Worm (Caenorhabditis elegans) whole organism, mixed stage, embryonic: Measurements from ENCODE around the gene C27A7.3.

Experiments used
- M03D4.4 ChIP-seq: sonication (generic microtip); optimal IDR thresholded peaks from 2 replicates; lab custom pipeline; 2017; ENCODE audit warnings: mild to moderate bottlenecking, missing genetic modification characterization, missing compliant biosample characterization
- bed-3 ChIP-seq: fragments of 200-800 bp; sonication (Bioruptor generic); optimal IDR thresholded peaks from 3 replicates; lab custom pipeline; 2018; ENCODE audit warnings: mild to moderate bottlenecking, missing genetic modification characterization, moderate library complexity, missing compliant biosample characterization
- blmp-1 ChIP-seq: fragments of 150-350 bp; optimal IDR thresholded peaks from 2 replicates; lab custom pipeline; 2014; ENCODE audit warnings: missing biosample characterization, missing genetic modification characterization
- ceh-39 ChIP-seq: fragments of 150-350 bp; optimal IDR thresholded peaks from 2 replicates; lab custom pipeline; 2014; ENCODE audit warnings: missing biosample characterization, missing genetic modification characterization
- ceh-43 ChIP-seq: fragments of 200-800 bp; sonication (Bioruptor generic); optimal IDR thresholded peaks from 2 replicates; lab custom pipeline; 2018; ENCODE audit warnings: mild to moderate bottlenecking, missing genetic modification characterization, moderate library complexity, missing compliant biosample characterization
- ceh-83 ChIP-seq: fragments of 200-800 bp; sonication (Bioruptor generic); optimal IDR thresholded peaks from 2 replicates; lab custom pipeline; 2018; ENCODE audit warnings: mild to moderate bottlenecking, missing genetic modification characterization, missing compliant biosample characterization
- ces-1 ChIP-seq: fragments of 150-350 bp; optimal IDR thresholded peaks from 2 replicates; lab custom pipeline; 2014; ENCODE audit warnings: missing biosample characterization, missing genetic modification reagents, missing genetic modification characterization
- drap-1 ChIP-seq: fragments of 200-800 bp; sonication (Bioruptor generic); optimal IDR thresholded peaks from 3 replicates; lab custom pipeline; 2018; ENCODE audit warnings: mild to moderate bottlenecking, missing genetic modification characterization, missing compliant biosample characterization
- elt-1 ChIP-seq: sonication (generic microtip); optimal IDR thresholded peaks from 2 replicates; lab custom pipeline; 2017; ENCODE audit warnings: missing genetic modification characterization, mild to moderate bottlenecking, missing compliant biosample characterization, antibody characterized with exemption, moderate library complexity, borderline replicate concordance; ENCODE audit not compliant: insufficient read depth
- elt-3 ChIP-seq: fragments of 150-350 bp; optimal IDR thresholded peaks from 2 replicates; lab custom pipeline; 2014; ENCODE audit warnings: missing biosample characterization, missing genetic modification characterization
- flh-1 ChIP-seq: fragments of 200-800 bp; sonication (Bioruptor generic); optimal IDR thresholded peaks from 2 replicates; lab custom pipeline; 2018; ENCODE audit warnings: mild to moderate bottlenecking, missing genetic modification characterization, moderate library complexity, missing compliant biosample characterization
- ham-2 ChIP-seq: fragments of 200-800 bp; sonication (Bioruptor generic); optimal IDR thresholded peaks from 2 replicates; lab custom pipeline; 2018; ENCODE audit warnings: mild to moderate bottlenecking, missing genetic modification characterization, missing compliant biosample characterization
- hlh-1 ChIP-seq: fragments of 150-350 bp; optimal IDR thresholded peaks from 2 replicates; lab custom pipeline; 2014; ENCODE audit warnings: missing biosample characterization, missing genetic modification reagents, missing genetic modification characterization
- lin-13 ChIP-seq: fragments of 150-350 bp; optimal IDR thresholded peaks from 2 replicates; lab custom pipeline; 2014; ENCODE audit warnings: missing biosample characterization, missing genetic modification characterization
- lin-32 ChIP-seq: fragments of 200-800 bp; sonication (Bioruptor generic); optimal IDR thresholded peaks from 2 replicates; lab custom pipeline; 2018; ENCODE audit warnings: mild to moderate bottlenecking, missing genetic modification characterization, missing compliant biosample characterization
- lsy-2 ChIP-seq: fragments of 150-350 bp; optimal IDR thresholded peaks from 2 replicates; lab custom pipeline; 2014; ENCODE audit warnings: missing biosample characterization, missing genetic modification characterization
- mab-5 ChIP-seq: fragments of 150-350 bp; optimal IDR thresholded peaks from 2 replicates; lab custom pipeline; 2014; ENCODE audit warnings: missing biosample characterization, missing genetic modification characterization
- mep-1 ChIP-seq: fragments of 150-350 bp; optimal IDR thresholded peaks from 2 replicates; lab custom pipeline; 2017; ENCODE audit warnings: missing biosample characterization, missing genetic modification reagents, missing genetic modification characterization, inconsistent platforms
- mls-2 ChIP-seq: sonication (generic microtip); optimal IDR thresholded peaks from 2 replicates; lab custom pipeline; 2016; ENCODE audit warnings: mild to moderate bottlenecking, missing genetic modification characterization, moderate library complexity, missing compliant biosample characterization
- nhr-12 ChIP-seq: fragments of 150-350 bp; optimal IDR thresholded peaks from 2 replicates; lab custom pipeline; 2014; ENCODE audit warnings: missing biosample characterization, missing genetic modification characterization
- nhr-2 ChIP-seq: fragments of 150-350 bp; optimal IDR thresholded peaks from 2 replicates; lab custom pipeline; 2014; ENCODE audit warnings: missing biosample characterization, missing genetic modification characterization
- nhr-28 ChIP-seq: fragments of 150-350 bp; optimal IDR thresholded peaks from 2 replicates; lab custom pipeline; 2014; ENCODE audit warnings: missing biosample characterization, missing genetic modification characterization
- nhr-76 ChIP-seq: sonication (generic microtip); optimal IDR thresholded peaks from 2 replicates; lab custom pipeline; 2017; ENCODE audit warnings: missing biosample characterization, missing genetic modification characterization
- pha-4 ChIP-seq: fragments of 150-350 bp; optimal IDR thresholded peaks from 2 replicates; lab custom pipeline; 2018; ENCODE audit warnings: missing biosample characterization, missing genetic modification reagents, missing genetic modification characterization
- sem-2 ChIP-seq: fragments of 200-800 bp; sonication (Bioruptor generic); optimal IDR thresholded peaks from 2 replicates; lab custom pipeline; 2018; ENCODE audit warnings: mild to moderate bottlenecking, missing genetic modification characterization, missing compliant biosample characterization
- snpc-4 ChIP-seq: fragments of 150-350 bp; optimal IDR thresholded peaks from 2 replicates; lab custom pipeline; 2014; ENCODE audit warnings: missing biosample characterization, missing genetic modification characterization
- sptf-1 ChIP-seq: sonication (generic microtip); optimal IDR thresholded peaks from 2 replicates; lab custom pipeline; 2017; ENCODE audit warnings: mild to moderate bottlenecking, missing genetic modification characterization, moderate library complexity, missing compliant biosample characterization
- unc-120 ChIP-seq: sonication (generic microtip); optimal IDR thresholded peaks from 2 replicates; lab custom pipeline; 2017; ENCODE audit warnings: missing genetic modification characterization, missing compliant biosample characterization; ENCODE audit not compliant: poor library complexity, severe bottlenecking
- unc-39 ChIP-seq: fragments of 150-350 bp; optimal IDR thresholded peaks from 2 replicates; lab custom pipeline; 2014; ENCODE audit warnings: missing biosample characterization, missing genetic modification characterization
- unc-62 ChIP-seq: fragments of 150-350 bp; optimal IDR thresholded peaks from 2 replicates; lab custom pipeline; 2014; ENCODE audit warnings: missing biosample characterization, missing genetic modification reagents, missing genetic modification characterization
- zip-8 ChIP-seq: fragments of 150-350 bp; optimal IDR thresholded peaks from 2 replicates; lab custom pipeline; 2014; ENCODE audit warnings: missing biosample characterization, missing genetic modification characterization
- ztf-11 ChIP-seq: fragments of 150-350 bp; optimal IDR thresholded peaks from 2 replicates; lab custom pipeline; 2014; ENCODE audit warnings: missing biosample characterization, missing genetic modification characterization

Gene C27A7.3

ce11 chrV:12179338-12179737 is 38.6 kb downstream of the C27A7.3 start, which contains the start of gene clec-224:
Gene clec-224 (minus strand): TSS chrV:12179438.
- TF ChIP-seq sem-2 (GFP tag; lab: Kevin White, UChicago) = no peak
- no peak for TF ChIP-seq ham-2 (GFP tag; lab: Kevin White, UChicago)
- TF ChIP-seq elt-3 (tag; lab: Kevin White, UChicago) = no peak
- no peak for TF ChIP-seq lsy-2 (tag; lab: Kevin White, UChicago)
- TF ChIP-seq unc-39 (tag; lab: Kevin White, UChicago) = no peak
- TF ChIP-seq blmp-1 (tag; lab: Kevin White, UChicago) = no peak
- no peak for TF ChIP-seq ceh-39 (tag; lab: Kevin White, UChicago)
- TF ChIP-seq lin-32 (GFP tag; lab: Kevin White, UChicago) = no peak
- no peak for TF ChIP-seq hlh-1 (tag; lab: Kevin White, UChicago)
- no peak for TF ChIP-seq M03D4.4
- no peak for TF ChIP-seq nhr-2 (tag; lab: Kevin White, UChicago)
- no peak for TF ChIP-seq lin-13 (tag; lab: Kevin White, UChicago)
- TF ChIP-seq nhr-12 = no peak
- TF ChIP-seq pha-4 = no peak
- no peak for TF ChIP-seq sptf-1 (tag; lab: Kevin White, UChicago)
- TF ChIP-seq flh-1 (GFP tag; lab: Kevin White, UChicago) = no peak
- no peak for TF ChIP-seq snpc-4 (tag; lab: Kevin White, UChicago)
- TF ChIP-seq mep-1 (tag; lab: Kevin White, UChicago) = no peak
- no peak for TF ChIP-seq mab-5 (tag; lab: Kevin White, UChicago)

ce11 chrV:12181310-12181709 is 40.6 kb downstream of the C27A7.3 start, which contains the start of gene elpc-3:
Gene elpc-3 (minus strand): TSS chrV:12181410.
- TF ChIP-seq bed-3 (GFP tag; lab: Kevin White, UChicago) = no peak
- TF ChIP-seq ceh-43 = no peak
- no peak for TF ChIP-seq unc-62 (GFP tag; lab: Kevin White, UChicago)
- TF ChIP-seq ceh-39 (tag; lab: Kevin White, UChicago) = no peak
- no peak for TF ChIP-seq nhr-2 (tag; lab: Kevin White, UChicago)
- no peak for TF ChIP-seq M03D4.4
- TF ChIP-seq ceh-83 (GFP tag; lab: Kevin White, UChicago) = no peak
- no peak for TF ChIP-seq sptf-1 (tag; lab: Kevin White, UChicago)
- no peak for TF ChIP-seq lin-32 (GFP tag; lab: Kevin White, UChicago)
- TF ChIP-seq mep-1 (tag; lab: Kevin White, UChicago) = no peak
- no peak for TF ChIP-seq flh-1 (GFP tag; lab: Kevin White, UChicago)
- TF ChIP-seq lin-13 (tag; lab: Kevin White, UChicago) = no peak
- no peak for TF ChIP-seq mab-5 (tag; lab: Kevin White, UChicago)
- TF ChIP-seq ces-1 (GFP tag; lab: Kevin White, UChicago) = no peak
- no peak for TF ChIP-seq ztf-11 (tag; lab: Kevin White, UChicago)
- no peak for TF ChIP-seq zip-8
- no peak for TF ChIP-seq nhr-76 (tag; lab: Kevin White, UChicago)
- TF ChIP-seq mls-2 (tag; lab: Kevin White, UChicago) = no peak
- TF ChIP-seq unc-39 (tag; lab: Kevin White, UChicago) = no peak
- TF ChIP-seq, all 35 proteins: peak for 0

- TF ChIP-seq lin-13 (tag; lab: Kevin White, UChicago) (no peak), nhr-76 (tag; lab: Kevin White, UChicago) (no peak), unc-120 (no peak), elt-3 (tag; lab: Kevin White, UChicago) (no peak), pha-4 (no peak), nhr-2 (tag; lab: Kevin White, UChicago) (no peak), ceh-39 (tag; lab: Kevin White, UChicago) (no peak), blmp-1 (tag; lab: Kevin White, UChicago) (no peak), nhr-28 (tag; lab: Kevin White, UChicago) (no peak), elt-1 (tag; lab: Kevin White, UChicago) (no peak), ztf-11 (tag; lab: Kevin White, UChicago) (no peak), snpc-4 (tag; lab: Kevin White, UChicago) (no peak), ceh-43 (no peak), nhr-12 (no peak), drap-1 (no peak), ces-1 (GFP tag; lab: Kevin White, UChicago) (no peak), mab-5 (tag; lab: Kevin White, UChicago) (no peak), bed-3 (GFP tag; lab: Kevin White, UChicago) (no peak)
Observed at ce11 chrV:12183854-12184253, 43.1 kb downstream of the C27A7.3 start, which contains the start of gene usip-1. Gene usip-1 (minus strand): TSS chrV:12184194.
